Worm (Caenorhabditis elegans) whole organism, midembryonic: Measurements from ENCODE around the gene Y57G7A.11.

ENCODE experiments used
- flt-1 ChIP-seq: fragments of 200-800 bp; sonication (Bioruptor generic); IDR thresholded peaks from 2 replicates; pipeline ENCODE4 v1.3.6; 2022; ENCODE audit warnings: missing genetic modification characterization, missing compliant biosample characterization
- med-1 ChIP-seq: sonication (generic microtip); optimal IDR thresholded peaks from 2 replicates; lab custom pipeline; 2017; ENCODE audit warnings: missing genetic modification characterization, mild to moderate bottlenecking, missing compliant biosample characterization, antibody characterized with exemption, missing genetic modification reagents; ENCODE audit not compliant: insufficient read depth
- ztf-29 ChIP-seq: fragments of 200-800 bp; sonication (Bioruptor generic); IDR thresholded peaks from 2 replicates; pipeline ENCODE4 v1.3.6; 2022; ENCODE audit warnings: missing genetic modification reagents, missing genetic modification characterization, missing compliant biosample characterization

DNA sequence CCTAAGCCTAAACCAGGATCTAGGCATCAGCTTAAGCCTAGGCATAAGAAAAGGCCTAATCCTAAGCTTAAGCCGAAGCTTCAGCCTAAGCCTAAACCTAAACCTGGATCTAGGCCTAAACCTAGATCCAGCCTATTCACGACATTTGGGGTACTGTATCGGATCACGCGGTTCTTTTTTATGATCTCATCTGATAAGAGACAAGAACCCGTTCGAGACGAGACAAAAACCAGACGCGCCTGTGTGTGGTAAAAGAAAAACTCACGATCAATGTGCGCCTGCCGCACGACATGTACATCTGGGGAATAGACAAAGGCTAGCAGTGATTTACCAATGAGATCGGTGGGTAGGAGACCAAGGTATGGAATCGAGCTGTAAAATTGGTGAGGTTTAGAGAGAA is 36.2 kb downstream of the Y57G7A.11 start:
- no peak for TF ChIP-seq ztf-29 (GFP tag; lab: Robert Waterston, UW)
- no peak for TF ChIP-seq flt-1 (GFP tag; lab: Robert Waterston, UW)
- no peak for TF ChIP-seq med-1 (GFP tag; lab: Kevin White, UChicago)
